Fruit fly (Drosophila melanogaster) whole organism, adult: Measurements from ENCODE around the gene CG46304.

Experiments used
- CG11617 ChIP-seq: fragments of 200-800 bp; sonication (Bioruptor generic); optimal IDR thresholded peaks from 2 replicates; lab custom pipeline; 2017; ENCODE audit warnings: mild to moderate bottlenecking, missing biosample characterization, missing genetic modification reagents, missing genetic modification characterization
- CG12768 ChIP-seq: fragments of 200-800 bp; sonication (Bioruptor generic); optimal IDR thresholded peaks from 2 replicates; lab custom pipeline; 2017; ENCODE audit warnings: missing biosample characterization, missing genetic modification characterization, mild to moderate bottlenecking, moderate library complexity, missing genetic modification reagents
- CG14711 ChIP-seq: fragments of 200-800 bp; sonication (Bioruptor generic); optimal IDR thresholded peaks from 2 replicates; lab custom pipeline; 2018; ENCODE audit warnings: missing biosample characterization, mild to moderate bottlenecking, missing genetic modification characterization, moderate library complexity
- CG1620 ChIP-seq: fragments of 200-800 bp; sonication (Bioruptor generic); optimal IDR thresholded peaks from 2 replicates; lab custom pipeline; 2016; ENCODE audit warnings: missing biosample characterization, missing genetic modification characterization
- CG33017 ChIP-seq: fragments of 200-800 bp; sonication (Bioruptor generic); optimal IDR thresholded peaks from 2 replicates; lab custom pipeline; 2018; ENCODE audit warnings: missing biosample characterization, mild to moderate bottlenecking, missing genetic modification characterization, moderate library complexity
- CG5204 ChIP-seq: fragments of 200-800 bp; sonication (Bioruptor generic); optimal IDR thresholded peaks from 2 replicates; lab custom pipeline; 2016; ENCODE audit warnings: missing biosample characterization, missing genetic modification characterization
- CG7045 ChIP-seq: fragments of 200-800 bp; sonication (Bioruptor generic); optimal IDR thresholded peaks from 2 replicates; lab custom pipeline; 2017; ENCODE audit warnings: missing biosample characterization, mild to moderate bottlenecking, missing genetic modification characterization
- CG7101 ChIP-seq: fragments of 200-800 bp; sonication (Bioruptor generic); optimal IDR thresholded peaks from 2 replicates; lab custom pipeline; 2018; ENCODE audit warnings: missing biosample characterization, mild to moderate bottlenecking, missing genetic modification characterization, moderate library complexity
- Clk ChIP-seq: fragments of 200-800 bp; sonication (Bioruptor generic); optimal IDR thresholded peaks from 2 replicates; lab custom pipeline; 2017; ENCODE audit warnings: missing biosample characterization, missing genetic modification characterization
- Crg-1 ChIP-seq: fragments of 200-800 bp; sonication (Bioruptor generic); optimal IDR thresholded peaks from 2 replicates; lab custom pipeline; 2016; ENCODE audit warnings: missing biosample characterization, missing genetic modification characterization
- Hr96 ChIP-seq: fragments of 200-800 bp; sonication (Bioruptor generic); optimal IDR thresholded peaks from 2 replicates; lab custom pipeline; 2016; ENCODE audit warnings: missing biosample characterization, missing genetic modification characterization
- Mnt ChIP-seq: fragments of 200-800 bp; sonication (Bioruptor generic); optimal IDR thresholded peaks from 2 replicates; lab custom pipeline; 2016; ENCODE audit warnings: missing biosample characterization, mild to moderate bottlenecking, missing genetic modification characterization
- bab1 ChIP-seq: fragments of 200-800 bp; sonication (Bioruptor generic); optimal IDR thresholded peaks from 3 replicates; lab custom pipeline; 2019; ENCODE audit warnings: missing biosample characterization, mild to moderate bottlenecking, missing genetic modification characterization, moderate library complexity
- cic ChIP-seq: fragments of 200-800 bp; sonication (Bioruptor generic); optimal IDR thresholded peaks from 2 replicates; lab custom pipeline; 2017; ENCODE audit warnings: missing biosample characterization, mild to moderate bottlenecking, missing genetic modification characterization, moderate library complexity
- cnc ChIP-seq, 2 experiments: fragments of >200 bp; optimal IDR thresholded peaks; 2 replicates each; lab custom pipeline; 2017
- kay ChIP-seq: fragments of 200-800 bp; sonication (Bioruptor generic); peaks from one replicate; lab custom pipeline; 2016; ENCODE audit warnings: missing biosample characterization, missing genetic modification characterization, borderline replicate concordance
- ovo ChIP-seq: fragments of 200-800 bp; sonication (Bioruptor generic); optimal IDR thresholded peaks from 2 replicates; lab custom pipeline; 2016; ENCODE audit warnings: missing biosample characterization, missing genetic modification characterization
- pad ChIP-seq: fragments of 200-800 bp; sonication (Bioruptor generic); optimal IDR thresholded peaks from 3 replicates; lab custom pipeline; 2017; ENCODE audit warnings: missing biosample characterization, missing genetic modification characterization, mild to moderate bottlenecking, moderate library complexity, missing genetic modification reagents
- tj ChIP-seq: fragments of 200-800 bp; sonication (Bioruptor generic); optimal IDR thresholded peaks from 3 replicates; lab custom pipeline; 2017; ENCODE audit warnings: missing biosample characterization, mild to moderate bottlenecking, missing genetic modification characterization, moderate library complexity
- toe ChIP-seq: fragments of 200-800 bp; sonication (Bioruptor generic); optimal IDR thresholded peaks from 2 replicates; lab custom pipeline; 2016; ENCODE audit warnings: missing biosample characterization, missing genetic modification characterization

The CG46304 gene

DNA sequence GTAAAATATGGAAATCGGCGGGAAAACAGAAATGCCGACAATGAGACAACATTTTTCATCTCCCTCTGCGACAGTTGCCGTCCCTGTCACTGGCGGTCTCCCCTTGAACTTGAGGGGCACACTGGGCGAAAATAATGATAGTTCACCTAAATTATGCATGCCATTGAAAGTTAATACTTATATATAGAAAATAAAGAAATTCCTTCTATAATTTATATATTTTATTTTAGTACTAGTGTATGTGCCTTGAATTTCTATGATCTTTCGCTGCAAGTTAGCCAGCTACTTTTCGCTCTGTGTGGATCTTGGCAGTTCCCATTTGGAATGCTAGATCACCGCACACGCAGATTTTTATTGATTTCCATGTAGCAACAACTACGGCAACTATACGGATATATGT is 39.5 kb upstream of the CG46304 start:
- no peak for TF ChIP-seq Hr96
- TF ChIP-seq Mnt (GFP tag; lab: Kevin White, UChicago) = no peak
- no peak for TF ChIP-seq tj (GFP tag; lab: Kevin White, UChicago)
- TF ChIP-seq ovo (GFP tag; lab: Kevin White, UChicago) = no peak
- TF ChIP-seq cic (GFP tag; lab: Kevin White, UChicago) = no peak
- no peak for TF ChIP-seq bab1 (GFP tag; lab: Kevin White, UChicago)
- TF ChIP-seq kay (GFP tag; lab: Kevin White, UChicago) = no peak
- TF ChIP-seq CG33017 (tag; lab: Kevin White, UChicago) = no peak
- no peak for TF ChIP-seq CG12768
- no peak for TF ChIP-seq cnc (optimal IDR thresholded peaks at IDR 0.05; lab: Kevin White, UChicago)
- no peak for TF ChIP-seq CG1620 (GFP tag; lab: Kevin White, UChicago)
- TF ChIP-seq CG5204 (GFP tag; lab: Kevin White, UChicago) = no peak

DNA sequence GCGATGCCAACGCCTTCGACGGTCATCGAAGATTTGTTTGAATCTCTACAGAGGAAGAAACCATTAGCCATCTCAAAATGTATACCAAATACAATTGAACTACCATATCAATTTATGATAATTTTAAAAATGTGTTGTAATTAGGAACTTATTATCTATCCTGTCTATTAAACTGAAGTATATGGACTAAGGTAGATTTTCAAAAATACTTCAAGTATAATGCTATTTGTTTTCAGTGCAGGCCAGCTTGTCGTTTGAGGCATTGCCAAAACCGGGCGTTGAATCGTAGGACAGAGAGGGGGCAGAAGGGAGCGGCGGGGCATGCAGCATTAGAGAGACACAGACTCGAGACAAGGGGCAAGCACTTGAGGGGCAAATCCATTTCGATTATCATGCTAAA is 38.6 kb upstream of the CG46304 start:
- TF ChIP-seq Hr96 = no peak
- no peak for TF ChIP-seq cic (GFP tag; lab: Kevin White, UChicago)
- no peak for TF ChIP-seq CG12768
- no peak for TF ChIP-seq ovo (GFP tag; lab: Kevin White, UChicago)
- no peak for TF ChIP-seq bab1 (GFP tag; lab: Kevin White, UChicago)

DNA sequence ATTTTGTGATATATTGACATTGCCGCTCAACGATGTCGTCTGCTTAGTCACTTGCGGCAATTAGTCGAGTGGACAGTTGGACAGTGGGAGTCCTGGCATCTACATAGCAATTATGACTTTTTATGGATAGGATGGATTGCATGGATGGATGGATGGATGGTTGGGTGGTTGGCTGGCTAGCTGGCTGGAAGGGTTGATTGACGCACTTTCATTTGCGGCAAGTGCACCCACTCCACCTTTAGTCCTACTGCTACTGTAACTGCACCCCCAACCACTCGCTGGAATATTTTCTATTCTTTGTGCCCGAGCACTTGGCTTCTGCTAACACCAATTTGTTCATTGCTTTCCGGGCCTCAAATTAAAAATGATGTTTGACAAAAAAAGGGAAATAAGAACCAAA is 31.3 kb upstream of the CG46304 start:
- TF ChIP-seq CG7101 (tag; lab: Kevin White, UChicago) (no peak), toe (GFP tag; lab: Kevin White, UChicago) (no peak), CG7045 (GFP tag; lab: Kevin White, UChicago) (no peak), CG5204 (GFP tag; lab: Kevin White, UChicago) (no peak), ovo (GFP tag; lab: Kevin White, UChicago) (no peak), Mnt (GFP tag; lab: Kevin White, UChicago) (no peak), kay (GFP tag; lab: Kevin White, UChicago) (no peak), CG12768 (no peak), Crg-1 (GFP tag; lab: Kevin White, UChicago) (no peak), tj (GFP tag; lab: Kevin White, UChicago) (no peak)

DNA sequence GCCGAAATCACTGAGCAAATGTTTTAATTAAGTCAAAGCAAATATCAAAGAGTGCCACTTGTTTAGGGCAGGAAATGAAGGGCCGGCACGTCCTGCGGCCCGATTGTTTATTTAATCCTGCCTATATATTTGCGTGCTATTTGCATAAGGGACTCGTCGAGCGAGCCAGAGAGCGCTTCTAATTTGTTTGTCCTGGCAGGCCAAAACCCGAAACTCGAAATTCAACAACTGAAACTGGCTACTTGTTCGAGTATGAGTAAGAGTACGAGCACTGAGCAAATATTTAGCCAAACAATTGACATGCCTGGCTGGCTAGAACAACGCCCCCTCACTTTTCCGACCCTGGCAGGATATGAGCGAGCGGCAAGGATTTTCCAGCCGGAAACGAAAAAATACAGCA is 28.5 kb upstream of the CG46304 start:
- no peak for TF ChIP-seq CG12768
- TF ChIP-seq CG7045 (GFP tag; lab: Kevin White, UChicago) = no peak

DNA sequence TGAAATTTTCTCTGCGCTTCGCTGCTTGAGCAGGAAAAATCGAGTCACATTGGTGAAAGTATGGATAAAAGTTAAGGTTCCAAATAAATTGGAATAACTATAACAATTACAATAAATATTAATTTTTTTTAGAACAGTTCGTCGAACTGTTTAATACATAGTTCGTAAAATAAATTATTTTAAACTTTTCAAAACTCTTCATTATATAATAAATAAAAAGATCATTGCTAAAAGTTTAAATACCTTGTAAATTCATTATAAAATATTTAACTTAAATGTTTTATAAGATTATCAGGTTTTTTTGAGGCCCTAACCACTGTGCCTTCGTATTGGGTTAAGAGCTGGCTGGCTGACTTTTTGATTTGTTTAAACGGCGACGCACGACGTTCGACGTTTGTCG is 26.6 kb upstream of the CG46304 start:
- TF ChIP-seq CG5204 (GFP tag; lab: Kevin White, UChicago) = no peak
- no peak for TF ChIP-seq ovo (GFP tag; lab: Kevin White, UChicago)
- TF ChIP-seq kay (GFP tag; lab: Kevin White, UChicago) = no peak
- no peak for TF ChIP-seq CG7045 (GFP tag; lab: Kevin White, UChicago)
- TF ChIP-seq Clk (GFP tag; lab: Kevin White, UChicago) = no peak
- no peak for TF ChIP-seq Mnt (GFP tag; lab: Kevin White, UChicago)
- TF ChIP-seq CG11617 (GFP tag; lab: Kevin White, UChicago) = no peak
- no peak for TF ChIP-seq cic (GFP tag; lab: Kevin White, UChicago)
- TF ChIP-seq cnc (optimal IDR thresholded peaks at IDR 0.05; lab: Kevin White, UChicago) = no peak
- TF ChIP-seq CG33017 (tag; lab: Kevin White, UChicago) = no peak
- TF ChIP-seq CG7101 (tag; lab: Kevin White, UChicago) = no peak
- no peak for TF ChIP-seq toe (GFP tag; lab: Kevin White, UChicago)
- no peak for TF ChIP-seq Crg-1 (GFP tag; lab: Kevin White, UChicago)

DNA sequence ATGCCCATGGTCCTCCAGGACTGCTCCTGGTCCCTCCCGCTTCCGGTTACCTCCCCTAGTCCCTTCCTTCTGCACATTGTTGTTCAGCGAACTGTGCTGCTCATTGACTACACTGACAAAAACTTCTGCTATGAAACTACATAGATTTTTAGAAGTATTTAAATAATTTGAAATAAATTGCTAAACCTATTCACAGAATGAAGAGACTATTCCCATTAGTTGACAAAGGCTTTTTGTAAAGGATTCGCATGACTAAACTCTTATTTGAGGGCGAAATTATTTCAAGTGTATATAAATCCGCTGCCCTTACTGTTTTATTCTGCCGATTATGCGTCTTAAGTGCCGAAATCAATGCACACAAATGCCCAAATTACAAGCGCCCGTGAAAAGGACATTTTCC is 24.9 kb upstream of the CG46304 start:
- TF ChIP-seq CG7045 (GFP tag; lab: Kevin White, UChicago) = no peak
- no peak for TF ChIP-seq CG14711 (tag; lab: Kevin White, UChicago)
- TF ChIP-seq Hr96 = no peak
- no peak for TF ChIP-seq CG7101 (tag; lab: Kevin White, UChicago)
- TF ChIP-seq CG33017 (tag; lab: Kevin White, UChicago) = no peak
- no peak for TF ChIP-seq tj (GFP tag; lab: Kevin White, UChicago)
- no peak for TF ChIP-seq Clk (GFP tag; lab: Kevin White, UChicago)
- no peak for TF ChIP-seq pad (GFP tag; lab: Kevin White, UChicago)
- TF ChIP-seq CG11617 (GFP tag; lab: Kevin White, UChicago) = no peak
- TF ChIP-seq bab1 (GFP tag; lab: Kevin White, UChicago) = no peak
- no peak for TF ChIP-seq Mnt (GFP tag; lab: Kevin White, UChicago)
- no peak for TF ChIP-seq cic (GFP tag; lab: Kevin White, UChicago)
- no peak for TF ChIP-seq toe (GFP tag; lab: Kevin White, UChicago)
- TF ChIP-seq ovo (GFP tag; lab: Kevin White, UChicago) = no peak
- TF ChIP-seq Crg-1 (GFP tag; lab: Kevin White, UChicago) = no peak

DNA sequence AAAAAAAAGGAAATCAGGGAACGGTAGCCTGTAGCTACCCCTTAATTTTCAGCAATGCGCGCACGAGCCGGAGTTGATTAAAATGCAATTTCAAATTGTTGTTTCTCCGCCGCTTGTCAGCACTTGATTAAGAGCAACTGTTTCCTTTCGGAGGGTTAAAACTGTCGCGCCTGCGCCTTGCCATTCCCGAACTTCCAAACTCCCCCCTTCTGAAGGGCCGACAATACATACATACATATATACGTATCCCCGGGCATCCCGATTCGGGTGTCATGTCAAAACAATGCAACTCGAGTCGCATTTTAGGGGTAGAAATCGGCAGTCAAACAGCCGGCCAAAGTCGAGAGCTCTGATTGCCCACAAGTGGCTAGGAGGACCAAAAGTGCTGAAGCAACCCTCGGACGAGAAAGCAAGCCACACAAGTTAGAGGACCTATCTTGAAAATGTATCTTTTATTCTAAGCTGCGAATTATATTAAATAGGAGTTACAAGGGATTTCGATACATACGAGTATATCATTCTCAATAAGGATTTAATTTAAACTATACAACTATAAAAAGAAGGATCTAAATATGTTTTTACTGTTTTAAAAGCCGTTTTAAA is 21.4 kb upstream of the CG46304 start:
- no peak for TF ChIP-seq CG11617 (GFP tag; lab: Kevin White, UChicago)
- TF ChIP-seq CG5204 (GFP tag; lab: Kevin White, UChicago) = no peak
- no peak for TF ChIP-seq Crg-1 (GFP tag; lab: Kevin White, UChicago)
- no peak for TF ChIP-seq CG1620 (GFP tag; lab: Kevin White, UChicago)
- TF ChIP-seq pad (GFP tag; lab: Kevin White, UChicago) = no peak
- no peak for TF ChIP-seq tj (GFP tag; lab: Kevin White, UChicago)
- TF ChIP-seq Hr96 = no peak
- no peak for TF ChIP-seq bab1 (GFP tag; lab: Kevin White, UChicago)
- TF ChIP-seq CG12768 = no peak
- TF ChIP-seq toe (GFP tag; lab: Kevin White, UChicago) = no peak
- no peak for TF ChIP-seq Mnt (GFP tag; lab: Kevin White, UChicago)
- no peak for TF ChIP-seq cnc (optimal IDR thresholded peaks at IDR 0.05; lab: Kevin White, UChicago)
- TF ChIP-seq CG14711 (tag; lab: Kevin White, UChicago) = no peak
- no peak for TF ChIP-seq cic (GFP tag; lab: Kevin White, UChicago)
- no peak for TF ChIP-seq CG7045 (GFP tag; lab: Kevin White, UChicago)
- TF ChIP-seq CG7101 (tag; lab: Kevin White, UChicago) = no peak
- no peak for TF ChIP-seq kay (GFP tag; lab: Kevin White, UChicago)
- TF ChIP-seq Clk (GFP tag; lab: Kevin White, UChicago) = no peak
- no peak for TF ChIP-seq CG33017 (tag; lab: Kevin White, UChicago)
- no peak for TF ChIP-seq ovo (GFP tag; lab: Kevin White, UChicago)
